Worm (Caenorhabditis elegans) whole organism, L4 larva: ENCODE measurements around the gene cyy-1.
A peak's percentile ranks its signal among the peaks of the same experiment; 100 is the strongest.

Experiments used
- ceh-62 ChIP-seq: sonication (generic microtip); optimal IDR thresholded peaks from 2 replicates; lab custom pipeline; 2017; ENCODE audit warnings: missing biosample characterization, missing genetic modification characterization
- duxl-1 ChIP-seq: sonication (generic microtip); optimal IDR thresholded peaks from 2 replicates; lab custom pipeline; 2016; ENCODE audit warnings: mild to moderate bottlenecking, missing genetic modification characterization, moderate library complexity, missing compliant biosample characterization; ENCODE audit not compliant: poor library complexity
- fkh-10 ChIP-seq: fragments of 150-350 bp; optimal IDR thresholded peaks from 2 replicates; lab custom pipeline; 2014; ENCODE audit warnings: missing biosample characterization, missing genetic modification reagents, missing genetic modification characterization
- lin-13 ChIP-seq: fragments of 150-350 bp; optimal IDR thresholded peaks from 2 replicates; lab custom pipeline; 2014; ENCODE audit warnings: missing biosample characterization, missing genetic modification reagents, missing genetic modification characterization
- lir-3 ChIP-seq: sonication (generic microtip); optimal IDR thresholded peaks from 2 replicates; lab custom pipeline; 2016; ENCODE audit warnings: mild to moderate bottlenecking, missing genetic modification characterization, missing compliant biosample characterization
- nhr-11 ChIP-seq: fragments of 150-350 bp; optimal IDR thresholded peaks from 2 replicates; lab custom pipeline; 2014; ENCODE audit warnings: missing biosample characterization, missing genetic modification characterization
- sdz-12 ChIP-seq: fragments of 200-800 bp; sonication (Bioruptor generic); optimal IDR thresholded peaks from 2 replicates; lab custom pipeline; 2018; ENCODE audit warnings: mild to moderate bottlenecking, missing genetic modification characterization, missing compliant biosample characterization
- snpc-1.2 ChIP-seq: fragments of 200-800 bp; sonication (Bioruptor generic); IDR thresholded peaks from 2 replicates; pipeline ENCODE4 v1.3.6; 2022; ENCODE audit warnings: missing genetic modification reagents, missing genetic modification characterization, missing compliant biosample characterization
- snpc-4 ChIP-seq: fragments of 150-350 bp; optimal IDR thresholded peaks from 2 replicates; lab custom pipeline; 2014; ENCODE audit warnings: missing biosample characterization, missing genetic modification characterization
- unc-130 ChIP-seq: sonication (generic microtip); optimal IDR thresholded peaks from 2 replicates; lab custom pipeline; 2016; ENCODE audit warnings: missing genetic modification reagents, missing genetic modification characterization, missing compliant biosample characterization
- unc-62 ChIP-seq, 3 experiments: fragments of 150-350 bp in 1 of 3; sonication (generic microtip); optimal IDR thresholded peaks in 2 of 3; peaks in 1 of 3; 1 replicate in 1 of 3; 2 replicates in 2 of 3; lab custom pipeline; 2014 to 2017; ENCODE audit warnings: missing biosample characterization in 3 of 3, missing genetic modification characterization in 3 of 3, missing genetic modification reagents in 3 of 3, missing genotype in 1 of 3
- ztf-11 ChIP-seq: fragments of 150-350 bp; optimal IDR thresholded peaks from 2 replicates; lab custom pipeline; 2014; ENCODE audit warnings: missing biosample characterization, missing genetic modification characterization

DNA sequence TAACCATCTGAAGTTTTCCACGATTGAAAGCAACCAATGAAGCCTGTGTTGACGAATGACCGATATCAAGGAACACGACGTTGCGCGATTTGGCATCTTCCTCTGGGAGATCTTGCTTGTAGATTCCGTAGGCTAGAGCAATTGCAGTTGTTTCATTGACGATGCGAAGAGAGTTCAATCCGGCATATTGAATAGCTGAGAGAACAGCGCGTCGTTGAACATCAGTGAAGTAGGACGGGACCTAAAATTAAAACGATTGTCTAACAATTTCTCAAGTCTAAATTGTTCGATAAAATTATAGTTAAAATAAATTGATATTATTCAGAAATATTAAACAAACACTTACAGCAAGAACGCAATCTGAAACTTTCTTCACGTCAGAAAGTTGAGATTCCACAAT lies 40.4 kb downstream of the cyy-1 start:
- TF ChIP-seq lir-3 (tag; lab: Kevin White, UChicago) (no peak), unc-62 (GFP tag; optimal IDR thresholded peaks at IDR 0.05 in 1 of 2; lab: Kevin White, UChicago) (no peak), unc-62 (tag; optimal IDR thresholded peaks at IDR 0.05; lab: Kevin White, UChicago) (no peak), fkh-10 (no peak), nhr-11 (tag; lab: Kevin White, UChicago) (no peak), lin-13 (no peak), ztf-11 (no peak), duxl-1 (tag; lab: Kevin White, UChicago) (no peak), snpc-1.2 (GFP tag; lab: Robert Waterston, UW) (0 out of 2 replicates have a peak, but pooled peaks have one; percentile 21), ceh-62 (tag; lab: Kevin White, UChicago) (no peak), unc-130 (GFP tag; lab: Kevin White, UChicago) (no peak), sdz-12 (GFP tag; lab: Kevin White, UChicago) (no peak), snpc-4 (tag; lab: Kevin White, UChicago) (no peak)
